Fruit fly (Drosophila melanogaster) S2 (cell line): Measurements from ENCODE around the gene CG14839.

Experiments used
- CG8478 ChIP-seq: fragments of >200 bp; optimal IDR thresholded peaks from 2 replicates; lab custom pipeline; 2018
- CTCF ChIP-seq, 2 experiments: fragments of >200 bp; optimal IDR thresholded peaks; 2 replicates each; lab custom pipeline; 2018

DNA sequence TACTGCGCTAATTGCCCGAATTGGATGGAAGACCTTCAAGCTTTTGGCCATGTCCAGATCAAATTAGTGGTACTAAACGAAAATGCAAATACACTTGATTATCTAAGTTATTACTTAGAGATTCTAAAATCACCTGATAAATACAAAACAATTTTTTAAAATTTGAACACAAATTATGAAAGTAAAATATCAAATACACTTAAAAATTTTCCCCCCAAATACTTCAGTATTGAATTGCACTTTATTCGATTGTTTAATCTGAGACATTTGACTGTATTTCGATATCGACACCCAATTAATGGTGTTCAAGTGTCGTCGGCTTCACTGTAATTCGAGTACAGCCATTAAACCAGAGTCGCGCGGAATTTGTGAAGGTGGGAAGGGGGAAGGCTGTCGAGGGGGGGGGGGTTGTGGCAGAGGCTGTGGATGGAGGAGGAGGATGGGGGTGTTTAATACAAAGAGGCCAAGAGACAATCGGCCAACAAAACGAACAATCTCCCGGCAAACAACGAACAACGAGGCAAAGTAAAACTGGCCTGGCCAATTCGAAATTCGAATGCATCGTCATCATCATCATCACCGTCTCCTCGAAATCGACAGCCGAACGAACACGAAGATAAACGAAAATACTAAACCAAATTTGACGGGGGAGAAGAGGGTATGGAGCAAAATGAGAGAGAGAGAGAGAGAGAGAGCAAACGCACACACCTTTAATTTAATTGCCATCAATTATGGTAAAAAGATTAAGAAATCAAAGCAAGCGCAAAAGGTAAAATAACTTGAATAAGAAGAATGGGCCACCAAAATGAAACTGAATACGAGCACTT lies 20.2 kb downstream of the CG14839 start:
- TF ChIP-seq CTCF (optimal IDR thresholded peaks at IDR 0.05; lab: Kevin White, UChicago), result no peak
- no peak for TF ChIP-seq CG8478 (lab: Kevin White, UChicago)
